Fruit fly (Drosophila melanogaster): Measurements from ENCODE around the gene CG4313.

dm6 chrX:2001057-2001456 is 40.6 kb upstream of the CG4313 start:
- TF ChIP-seq esn (GFP tag; optimal IDR thresholded peaks at IDR 0.05) (no peak), CG6808 (GFP tag; optimal IDR thresholded peaks at IDR 0.05) (no peak), CG11902 (GFP tag; optimal IDR thresholded peaks at IDR 0.05) (no peak), lz (GFP tag; optimal IDR thresholded peaks at IDR 0.05) (no peak), Sox15 (GFP tag; optimal IDR thresholded peaks at IDR 0.05) (no peak), cyc (GFP tag; optimal IDR thresholded peaks at IDR 0.05) (no peak), CG6854 (GFP tag; optimal IDR thresholded peaks at IDR 0.05) (no peak), Sox14 (GFP tag; optimal IDR thresholded peaks at IDR 0.05) (no peak), CG9139 (GFP tag; optimal IDR thresholded peaks at IDR 0.05) (no peak), Met (GFP tag; optimal IDR thresholded peaks at IDR 0.05) (no peak), pdm3 (GFP tag; optimal IDR thresholded peaks at IDR 0.05) (no peak), CG8119 (GFP tag; IDR thresholded peaks at IDR 0.05) (no peak), Ets96B (tag; optimal IDR thresholded peaks at IDR 0.05) (no peak)
